Fruit fly (Drosophila melanogaster) Kc167 (cell line): Measurements from ENCODE around the gene Art6.

Experiments used
- Myc ChIP-seq: fragments of >200 bp; optimal IDR thresholded peaks from 2 replicates; lab custom pipeline; 2017; ENCODE audit warnings: missing external identifiers
- Sin3A ChIP-seq: fragments of >200 bp; optimal IDR thresholded peaks from 2 replicates; lab custom pipeline; 2018; ENCODE audit warnings: missing external identifiers
- h ChIP-seq: fragments of >200 bp; optimal IDR thresholded peaks from 3 replicates; lab custom pipeline; 2018; ENCODE audit warnings: missing external identifiers
- insv ChIP-seq: fragments of >200 bp; optimal IDR thresholded peaks from 3 replicates; lab custom pipeline; 2018; ENCODE audit warnings: missing external identifiers
- psq ChIP-seq: fragments of >200 bp; optimal IDR thresholded peaks from 2 replicates; lab custom pipeline; 2017; ENCODE audit warnings: missing external identifiers
- ttk ChIP-seq: sonication (Bioruptor generic); optimal IDR thresholded peaks from 2 replicates; lab custom pipeline; 2017; ENCODE audit warnings: missing external identifiers

DNA sequence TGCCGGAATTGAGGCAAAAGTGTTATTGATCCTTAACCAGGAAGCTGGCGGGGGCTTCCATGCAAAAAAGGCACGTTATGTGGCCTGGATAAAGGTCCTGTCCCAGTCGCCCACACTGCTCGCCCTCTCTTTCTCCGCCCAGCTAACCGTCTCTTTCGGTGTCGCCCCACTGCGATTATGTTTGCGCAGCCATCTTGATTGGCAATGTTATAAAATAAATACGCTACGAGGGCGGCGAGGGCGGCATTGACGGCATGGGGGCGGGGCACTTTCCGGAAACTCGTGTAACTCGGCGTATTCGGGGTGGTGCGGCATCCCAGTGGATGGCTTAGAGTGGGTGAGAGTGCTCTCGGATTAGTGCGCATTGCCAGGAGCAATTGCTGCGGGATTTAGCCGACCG is 22.0 kb downstream of the Art6 start:
- TF ChIP-seq psq (lab: Kevin White, UChicago) (no peak), Myc (lab: Kevin White, UChicago) (no peak), insv (lab: Kevin White, UChicago) (no peak), ttk (lab: Kevin White, UChicago) (no peak), h (lab: Kevin White, UChicago) (no peak), Sin3A (lab: Kevin White, UChicago) (no peak)
